Worm (Caenorhabditis elegans) whole organism, L4/young adult: ENCODE data around the gene grd-4.

Experiments
- W03F9.2 ChIP-seq: fragments of 150-350 bp; optimal IDR thresholded peaks from 2 replicates; lab custom pipeline; 2014; ENCODE audit warnings: missing biosample characterization, missing genetic modification characterization
- dao-5 ChIP-seq: sonication (generic microtip); optimal IDR thresholded peaks from 2 replicates; lab custom pipeline; 2016; ENCODE audit warnings: missing genotype, missing genetic modification characterization, moderate library complexity, missing compliant biosample characterization
- him-1 ChIP-seq: sonication (generic microtip); optimal IDR thresholded peaks from 2 replicates; lab custom pipeline; 2016; ENCODE audit warnings: missing genotype, missing genetic modification reagents, missing genetic modification characterization, missing compliant biosample characterization

DNA sequence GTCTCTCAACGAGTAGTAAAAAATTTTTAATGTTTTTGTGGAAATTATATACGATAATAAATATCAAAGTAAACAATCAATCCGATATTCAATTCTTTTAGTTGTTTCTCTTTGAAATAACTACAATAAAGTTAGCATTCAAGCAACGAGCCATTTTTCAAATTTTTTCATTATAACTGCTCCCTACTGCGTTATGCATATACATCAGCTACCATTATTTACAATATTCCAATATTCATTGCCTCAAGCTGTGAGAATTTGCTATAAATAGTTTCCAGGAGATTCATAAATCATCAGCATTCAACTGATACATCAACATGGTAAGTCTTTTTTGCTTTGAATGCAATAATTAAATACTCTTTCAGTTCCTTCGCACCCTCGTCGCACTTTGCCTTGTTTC lies 35.8 kb downstream of the grd-4 start, which contains the start of gene nspc-3:
- no peak for TF ChIP-seq him-1
- no peak for TF ChIP-seq dao-5 (tag; lab: Kevin White, UChicago)
- no peak for TF ChIP-seq W03F9.2 (tag; lab: Kevin White, UChicago)
